Worm (Caenorhabditis elegans): ENCODE results near the gene mrpl-46.

DNA sequence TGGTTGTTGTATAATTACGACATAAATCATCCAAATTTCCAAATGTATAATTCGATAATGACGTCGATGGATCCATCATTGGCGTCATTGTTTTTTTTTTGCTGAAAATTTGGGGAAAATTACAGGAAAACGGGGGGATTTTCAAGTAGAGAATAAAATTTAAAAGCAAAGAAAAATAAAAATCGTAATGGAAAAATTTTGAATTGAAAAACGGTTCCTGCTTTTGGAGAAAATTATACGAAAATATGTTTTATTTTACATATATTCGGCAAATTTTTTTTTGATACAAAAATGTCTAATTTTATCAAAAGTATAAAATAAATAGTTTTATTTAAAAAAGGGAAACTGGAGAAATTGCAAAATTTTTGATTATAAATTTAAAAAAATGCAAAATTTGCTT, 24.2 kb downstream of the mrpl-46 start, which contains the start of gene zipt-15:
- TF ChIP-seq nhr-80 (tag; optimal IDR thresholded peaks at IDR 0.05) (no peak), ama-1 (optimal IDR thresholded peaks at IDR 0.05) (no peak), ama-1 (GFP tag; optimal IDR thresholded peaks at IDR 0.05) (no peak), ets-4 (GFP tag; optimal IDR thresholded peaks at IDR 0.05) (no peak), snpc-4 (GFP tag; optimal IDR thresholded peaks at IDR 0.05) (no peak), snpc-4 (tag; optimal IDR thresholded peaks at IDR 0.05) (no peak), rcor-1 (GFP tag; IDR thresholded peaks at IDR 0.05) (no peak), madf-10 (tag; optimal IDR thresholded peaks at IDR 0.05) (no peak), lsy-27 (tag; optimal IDR thresholded peaks at IDR 0.05; ENCODE audit: borderline replicate concordance, insufficient read depth) (no peak), efl-1 (GFP tag; optimal IDR thresholded peaks at IDR 0.05) (no peak)

All from whole organism, young adult.